Worm (Caenorhabditis elegans): ENCODE results near the gene Y54G2A.15.

Gene Y54G2A.15

ce11 chrIV:2838308-2838707 lies 5.5 kb downstream of the Y54G2A.15 start, which contains the start of gene Y54G2A.7:
Y54G2A.7 (plus strand) TSS chrIV:2838608.
- TF ChIP-seq fkh-10 (GFP tag; optimal IDR thresholded peaks at IDR 0.05) (no peak), dve-1 (tag; optimal IDR thresholded peaks at IDR 0.05) (no peak), hlh-15 (tag; optimal IDR thresholded peaks at IDR 0.05) (no peak), pqm-1 (tag; optimal IDR thresholded peaks at IDR 0.05) (no peak), ceh-9 (tag; optimal IDR thresholded peaks at IDR 0.05) (no peak), elt-2 (tag; optimal IDR thresholded peaks at IDR 0.05) (no peak), gmeb-2 (tag; optimal IDR thresholded peaks at IDR 0.05) (no peak), ceh-22 (tag; optimal IDR thresholded peaks at IDR 0.05) (no peak)

DNA sequence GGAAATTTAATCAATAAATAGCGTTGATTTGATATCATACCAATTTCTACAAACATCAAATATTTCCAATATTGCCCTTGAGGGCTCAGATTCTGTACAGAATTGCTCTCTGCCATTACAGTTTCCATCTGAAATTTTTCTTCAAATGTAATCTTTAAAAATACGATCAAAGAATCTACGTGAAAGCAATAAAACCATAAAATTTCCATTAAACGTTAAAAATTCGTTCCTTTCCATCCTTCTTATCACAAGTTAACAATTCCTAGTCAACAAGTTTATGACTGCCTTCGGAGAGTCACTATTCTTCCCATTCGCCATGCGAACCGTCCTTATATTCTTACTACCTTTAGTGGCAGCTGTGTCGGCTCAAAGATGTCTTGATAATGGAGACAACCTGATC lies 8.4 kb downstream of the Y54G2A.15 start, which contains the start of gene clec-82:
Gene clec-82 (plus strand): TSS at position 301 of the 400 bp plus-strand sequence.
- TF ChIP-seq syd-9 (tag; optimal IDR thresholded peaks at IDR 0.05) (no peak), npax-4 (tag; optimal IDR thresholded peaks at IDR 0.05) (no peak), ztf-16 (tag; optimal IDR thresholded peaks at IDR 0.05) (no peak), pros-1 (tag; optimal IDR thresholded peaks at IDR 0.05) (no peak), fax-1 (tag; optimal IDR thresholded peaks at IDR 0.05) (no peak)

ce11 chrIV:2834516-2834915 lies 9.3 kb downstream of the Y54G2A.15 start, which contains the start of gene pudl-2:
pudl-2 (plus strand) TSS chrIV:2834816.
- TF ChIP-seq T23F11.4 (GFP tag; optimal IDR thresholded peaks at IDR 0.05) (no peak), elt-4 (tag; optimal IDR thresholded peaks at IDR 0.05) (no peak), ceh-19 (GFP tag; optimal IDR thresholded peaks at IDR 0.05) (no peak), C38D4.7 (GFP tag; optimal IDR thresholded peaks at IDR 0.05) (no peak), K09A11.1 (tag; optimal IDR thresholded peaks at IDR 0.05; ENCODE audit: insufficient read depth) (no peak), ceh-9 (tag; optimal IDR thresholded peaks at IDR 0.05) (no peak)

DNA sequence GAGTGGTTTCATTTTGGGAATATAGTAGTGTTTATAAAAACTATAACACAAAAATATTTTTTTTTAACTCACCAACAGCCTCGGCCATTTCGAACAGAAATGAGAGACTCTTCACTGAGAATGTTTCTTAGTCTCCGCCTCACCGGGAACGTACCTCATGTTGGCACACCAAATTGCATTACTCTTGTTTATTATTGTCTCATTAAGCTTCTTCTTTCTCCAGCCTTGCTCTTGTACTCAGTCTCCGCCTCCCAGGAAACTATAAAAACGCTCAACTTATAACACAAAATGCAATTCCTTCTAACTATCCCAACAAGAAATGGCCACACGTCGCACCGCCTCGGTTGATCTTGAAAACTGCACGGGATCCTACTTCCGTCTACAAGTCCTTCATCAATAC lies 11.2 kb downstream of the Y54G2A.15 start, which contains the start of the genes Y54G2A.48 and pudl-1:
Gene Y54G2A.48 (minus strand): TSS at position 101 of the 400 bp plus-strand sequence.
Gene pudl-1 (plus strand): TSS at position 320 of the 400 bp plus-strand sequence.
- TF ChIP-seq ceh-31 (tag; optimal IDR thresholded peaks at IDR 0.05) (no peak), eyg-1 (tag; optimal IDR thresholded peaks at IDR 0.05) (no peak)

DNA sequence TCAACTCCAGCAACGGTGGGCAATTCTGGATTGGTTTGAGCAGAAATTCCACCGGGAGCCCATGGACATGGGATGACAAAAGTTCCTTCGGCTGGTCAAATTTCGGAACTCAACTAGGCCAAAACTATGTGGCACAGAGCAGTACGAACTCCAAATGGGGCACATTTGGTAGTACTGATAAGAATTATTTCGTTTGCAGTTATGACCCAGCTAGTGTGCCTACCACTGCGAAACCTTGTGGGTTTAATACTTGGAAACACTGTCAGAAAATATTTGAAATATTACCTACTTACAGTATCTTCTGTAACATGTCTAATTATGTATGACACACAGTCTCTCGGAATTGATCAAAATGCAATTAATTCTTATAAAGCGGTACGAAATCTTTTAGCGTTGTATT lies 17.4 kb downstream of the Y54G2A.15 start:
- no peak for TF ChIP-seq ceh-30 (tag; optimal IDR thresholded peaks at IDR 0.05)
- no peak for TF ChIP-seq pha-4 (tag; optimal IDR thresholded peaks at IDR 0.05)
- TF ChIP-seq ceh-18 (tag; optimal IDR thresholded peaks at IDR 0.05), result no peak
- no peak for TF ChIP-seq sox-2 (GFP tag; IDR thresholded peaks at IDR 0.05)

- TF ChIP-seq zip-5 (tag; optimal IDR thresholded peaks at IDR 0.05), result no peak
- no peak for TF ChIP-seq madf-2 (tag; optimal IDR thresholded peaks at IDR 0.05)
- TF ChIP-seq pqm-1 (tag; optimal IDR thresholded peaks at IDR 0.05), result no peak
- TF ChIP-seq T23F11.4 (GFP tag; optimal IDR thresholded peaks at IDR 0.05), result no peak
- no peak for TF ChIP-seq ceh-24 (tag; optimal IDR thresholded peaks at IDR 0.05)
- TF ChIP-seq C08G9.2 (tag; optimal IDR thresholded peaks at IDR 0.05), result no peak
- no peak for TF ChIP-seq hlh-8 (tag; optimal IDR thresholded peaks at IDR 0.05)
- no peak for TF ChIP-seq ref-2 (tag; optimal IDR thresholded peaks at IDR 0.05)
- no peak for TF ChIP-seq ceh-9 (tag; optimal IDR thresholded peaks at IDR 0.05)
- TF ChIP-seq pha-2 (tag; optimal IDR thresholded peaks at IDR 0.05), result no peak
- TF ChIP-seq sox-2 (GFP tag; IDR thresholded peaks at IDR 0.05), result no peak
- TF ChIP-seq pha-4 (tag; optimal IDR thresholded peaks at IDR 0.05), result no peak
- TF ChIP-seq ceh-22 (tag; optimal IDR thresholded peaks at IDR 0.05), result no peak
- TF ChIP-seq tbx-7 (tag; optimal IDR thresholded peaks at IDR 0.05), result no peak
- no peak for TF ChIP-seq syd-9 (tag; optimal IDR thresholded peaks at IDR 0.05)
- TF ChIP-seq unc-3 (GFP tag; conservative IDR thresholded peaks at IDR 0.05), result no peak
- TF ChIP-seq unc-3 (tag; optimal IDR thresholded peaks at IDR 0.05), result no peak
- TF ChIP-seq ceh-34 (tag; optimal IDR thresholded peaks at IDR 0.05), result no peak
- no peak for TF ChIP-seq sox-4 (tag; optimal IDR thresholded peaks at IDR 0.05)
- no peak for TF ChIP-seq rnt-1 (tag; optimal IDR thresholded peaks at IDR 0.05)
- no peak for TF ChIP-seq tbx-2 (tag; optimal IDR thresholded peaks at IDR 0.05)
These were observed 18.2 kb downstream of the Y54G2A.15 start for ce11 chrIV:2825460-2826103.

Measured in whole organism, late embryonic.